Worm (Caenorhabditis elegans) whole organism, early embryonic: ENCODE data around the gene pxmp-4.

Source experiments
- F13C5.2 ChIP-seq: sonication (generic microtip); optimal IDR thresholded peaks from 2 replicates; lab custom pipeline; 2017; ENCODE audit warnings: mild to moderate bottlenecking, missing genetic modification characterization, inconsistent platforms, missing compliant biosample characterization
- aly-1 ChIP-seq: sonication (generic microtip); optimal IDR thresholded peaks from 2 replicates; lab custom pipeline; 2016; ENCODE audit warnings: missing genetic modification characterization, missing compliant biosample characterization
- ama-1 ChIP-seq: fragments of 150-350 bp; optimal IDR thresholded peaks from 2 replicates; lab custom pipeline; 2014
- flt-1 ChIP-seq: fragments of 200-800 bp; sonication (Bioruptor generic); IDR thresholded peaks from 2 replicates; pipeline ENCODE4 v1.3.6; 2022; ENCODE audit warnings: missing genetic modification characterization, missing compliant biosample characterization
- hmg-4 ChIP-seq: fragments of 200-800 bp; sonication (Bioruptor generic); optimal IDR thresholded peaks from 2 replicates; lab custom pipeline; 2018; ENCODE audit warnings: mild to moderate bottlenecking, missing genetic modification characterization, missing compliant biosample characterization
- sea-1 ChIP-seq: fragments of 200-800 bp; sonication (Bioruptor generic); conservative IDR thresholded peaks from 2 replicates; pipeline ENCODE4 v1.3.6; 2022; ENCODE audit warnings: missing genetic modification characterization, missing compliant biosample characterization
- tra-4 ChIP-seq: sonication (generic microtip); optimal IDR thresholded peaks from 2 replicates; lab custom pipeline; 2017; ENCODE audit warnings: missing genetic modification characterization, missing compliant biosample characterization

DNA sequence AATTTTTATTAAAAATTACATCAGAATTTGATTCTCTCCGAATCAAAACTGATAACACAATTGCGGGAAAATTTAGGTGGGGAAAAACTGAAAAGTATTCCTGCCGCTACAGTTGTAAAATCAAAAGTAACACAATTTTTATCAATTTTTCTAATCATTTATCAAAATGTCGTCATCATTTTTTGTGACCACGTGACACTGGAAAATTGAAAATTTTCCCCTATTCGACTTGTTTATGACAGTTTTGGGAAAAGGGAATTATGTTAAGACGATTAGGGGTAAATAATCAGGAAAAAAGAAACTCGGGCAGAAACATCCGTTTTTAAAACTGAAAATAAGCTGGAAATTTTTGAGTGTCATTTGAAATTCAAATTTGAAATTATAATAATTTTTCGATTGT is 40.1 kb downstream of the pxmp-4 start:
- TF ChIP-seq ama-1 (no peak), flt-1 (GFP tag; lab: Robert Waterston, UW) (no peak), sea-1 (no peak), aly-1 (tag; lab: Kevin White, UChicago) (no peak), tra-4 (tag; lab: Kevin White, UChicago) (no peak), hmg-4 (GFP tag; lab: Kevin White, UChicago) (no peak), F13C5.2 (tag; lab: Kevin White, UChicago) (no peak)
